Worm (Caenorhabditis elegans) whole organism, young adult: ENCODE measurements around the gene T26G10.1.
"Not testable (repeated sequence)": the region's sequence is repeated elsewhere in the genome, so short reads cannot be mapped to it uniquely, and the experiment has no call there.

Experiments
- B0336.3 ChIP-seq: fragments of 200-800 bp; sonication (Bioruptor generic); IDR thresholded peaks from 2 replicates; pipeline ENCODE4 v1.3.6; 2022; ENCODE audit warnings: missing genetic modification characterization, missing compliant biosample characterization
- C06A6.2 ChIP-seq: fragments of 200-800 bp; sonication (Bioruptor generic); conservative IDR thresholded peaks from 2 replicates; pipeline ENCODE4 v1.3.6; 2022; ENCODE audit warnings: missing genetic modification characterization, missing compliant biosample characterization
- C17E4.6 ChIP-seq: fragments of 200-800 bp; sonication (Bioruptor generic); IDR thresholded peaks from 2 replicates; pipeline ENCODE4 v1.3.6; 2022; ENCODE audit warnings: missing genetic modification reagents, missing genetic modification characterization, missing compliant biosample characterization
- D2030.7 ChIP-seq: fragments of 200-800 bp; sonication (Bioruptor generic); IDR thresholded peaks from 2 replicates; pipeline ENCODE4 v1.3.6; 2022; ENCODE audit warnings: missing genetic modification reagents, missing genetic modification characterization, missing compliant biosample characterization
- F52B5.7 ChIP-seq: sonication (generic microtip); optimal IDR thresholded peaks from 2 replicates; lab custom pipeline; 2016; ENCODE audit warnings: mild to moderate bottlenecking, missing genetic modification characterization, missing compliant biosample characterization
- F57A8.1 ChIP-seq: fragments of 200-800 bp; sonication (Bioruptor generic); optimal IDR thresholded peaks from 2 replicates; lab custom pipeline; 2018; ENCODE audit warnings: mild to moderate bottlenecking, missing genetic modification characterization, moderate library complexity, missing compliant biosample characterization
- K11D2.4 ChIP-seq: fragments of 200-800 bp; sonication (Bioruptor generic); IDR thresholded peaks from 2 replicates; pipeline ENCODE4 v1.3.6; 2022; ENCODE audit warnings: missing genetic modification reagents, missing genetic modification characterization, missing compliant biosample characterization
- K12H6.12 ChIP-seq: fragments of 200-800 bp; sonication (Bioruptor generic); optimal IDR thresholded peaks from 2 replicates; lab custom pipeline; 2018; ENCODE audit warnings: mild to moderate bottlenecking, missing genetic modification characterization, missing compliant biosample characterization
- Y79H2A.3 ChIP-seq: fragments of 200-800 bp; sonication (Bioruptor generic); conservative IDR thresholded peaks from 2 replicates; pipeline ENCODE4 v1.3.6; 2022; ENCODE audit warnings: missing genetic modification reagents, missing genetic modification characterization, missing compliant biosample characterization
- Y95B8A.8 ChIP-seq: fragments of 200-800 bp; sonication (Bioruptor generic); IDR thresholded peaks from 2 replicates; pipeline ENCODE4 v1.3.6; 2022; ENCODE audit warnings: missing genetic modification reagents, missing genetic modification characterization, missing compliant biosample characterization
- ZK185.1 ChIP-seq: sonication (generic microtip); optimal IDR thresholded peaks from 2 replicates; lab custom pipeline; 2016; ENCODE audit warnings: mild to moderate bottlenecking, missing genetic modification characterization, missing compliant biosample characterization; ENCODE audit not compliant: poor library complexity, severe bottlenecking
- cebp-2 ChIP-seq: fragments of 200-800 bp; sonication (Bioruptor generic); IDR thresholded peaks from 2 replicates; pipeline ENCODE4 v1.3.6; 2022; ENCODE audit warnings: missing genetic modification characterization, missing compliant biosample characterization
- ceh-40 ChIP-seq: fragments of 200-800 bp; sonication (Bioruptor generic); IDR thresholded peaks from 2 replicates; pipeline ENCODE4 v1.3.6; 2022; ENCODE audit warnings: missing genetic modification characterization, missing compliant biosample characterization
- dpff-1 ChIP-seq: sonication (generic microtip); optimal IDR thresholded peaks from 2 replicates; lab custom pipeline; 2017; ENCODE audit warnings: mild to moderate bottlenecking, missing genetic modification characterization, missing compliant biosample characterization
- efl-1 ChIP-seq: fragments of 150-350 bp; optimal IDR thresholded peaks from 2 replicates; lab custom pipeline; 2014; ENCODE audit warnings: missing biosample characterization, missing genetic modification reagents, missing genetic modification characterization
- egl-18 ChIP-seq: fragments of 200-800 bp; sonication (Bioruptor generic); IDR thresholded peaks from 2 replicates; pipeline ENCODE4 v1.3.6; 2022; ENCODE audit warnings: missing genetic modification reagents, missing genetic modification characterization, missing compliant biosample characterization
- hlh-12 ChIP-seq: sonication (generic microtip); optimal IDR thresholded peaks from 2 replicates; lab custom pipeline; 2016; ENCODE audit warnings: missing genetic modification characterization, missing compliant biosample characterization
- hmg-1.2 ChIP-seq: fragments of 200-800 bp; sonication (Bioruptor generic); IDR thresholded peaks from 2 replicates; pipeline ENCODE4 v1.3.6; 2022; ENCODE audit warnings: missing genetic modification reagents, missing genetic modification characterization, missing compliant biosample characterization
- hrde-1 ChIP-seq: sonication (generic microtip); optimal IDR thresholded peaks from 2 replicates; lab custom pipeline; 2016; ENCODE audit warnings: missing genetic modification characterization, mild to moderate bottlenecking, missing compliant biosample characterization, moderate library complexity, missing genotype, missing genetic modification reagents, borderline replicate concordance
- lin-54 ChIP-seq: fragments of 200-800 bp; sonication (Bioruptor generic); optimal IDR thresholded peaks from 2 replicates; lab custom pipeline; 2018; ENCODE audit warnings: mild to moderate bottlenecking, missing genetic modification characterization, missing compliant biosample characterization
- lsy-27 ChIP-seq: sonication (generic microtip); optimal IDR thresholded peaks from 2 replicates; lab custom pipeline; 2017; ENCODE audit warnings: missing genetic modification characterization, mild to moderate bottlenecking, missing compliant biosample characterization, antibody characterized with exemption, missing genotype, borderline replicate concordance; ENCODE audit not compliant: insufficient read depth
- madf-8 ChIP-seq: fragments of 200-800 bp; sonication (Bioruptor generic); conservative IDR thresholded peaks from 2 replicates; pipeline ENCODE4 v1.3.6; 2022; ENCODE audit warnings: missing genetic modification reagents, missing genetic modification characterization, missing compliant biosample characterization
- mcd-1 ChIP-seq: fragments of 200-800 bp; sonication (Bioruptor generic); IDR thresholded peaks from 2 replicates; pipeline ENCODE4 v1.3.6; 2022; ENCODE audit warnings: missing genetic modification reagents, missing genetic modification characterization, missing compliant biosample characterization
- mes-4 ChIP-seq: sonication (generic microtip); optimal IDR thresholded peaks from 2 replicates; lab custom pipeline; 2016; ENCODE audit warnings: missing genotype, missing genetic modification characterization, missing compliant biosample characterization
- nfyb-1 ChIP-seq: fragments of 200-800 bp; sonication (Bioruptor generic); IDR thresholded peaks from 2 replicates; pipeline ENCODE4 v1.3.6; 2022; ENCODE audit warnings: missing genetic modification reagents, missing genetic modification characterization, missing compliant biosample characterization
- nhr-120 ChIP-seq: fragments of 200-800 bp; sonication (Bioruptor generic); IDR thresholded peaks from 2 replicates; pipeline ENCODE4 v1.3.6; 2022; ENCODE audit warnings: missing genetic modification characterization, missing compliant biosample characterization
- nhr-90 ChIP-seq: sonication (generic microtip); optimal IDR thresholded peaks from 2 replicates; lab custom pipeline; 2016; ENCODE audit warnings: missing genotype, mild to moderate bottlenecking, missing genetic modification characterization, missing compliant biosample characterization
- pbrm-1 ChIP-seq: fragments of 200-800 bp; sonication (Bioruptor generic); IDR thresholded peaks from 2 replicates; pipeline ENCODE4 v1.3.6; 2022; ENCODE audit warnings: missing genetic modification reagents, missing genetic modification characterization, missing compliant biosample characterization
- rec-8 ChIP-seq, 2 experiments: sonication (generic microtip); optimal IDR thresholded peaks; 2 replicates each; lab custom pipeline; 2016; ENCODE audit warnings: mild to moderate bottlenecking in 2 of 2, missing genetic modification characterization in 2 of 2, missing genetic modification reagents in 2 of 2, missing genotype in 2 of 2, missing biosample characterization in 1 of 2, missing compliant biosample characterization in 1 of 2, moderate library complexity in 1 of 2
- rpc-1 ChIP-seq, 2 experiments: fragments of 150-350 bp in 1 of 2; sonication (generic microtip) in 1 of 2; optimal IDR thresholded peaks; 2 replicates each; lab custom pipeline; 2014 to 2018; ENCODE audit warnings: missing biosample characterization in 1 of 2, missing genetic modification characterization in 1 of 2, missing genetic modification reagents in 1 of 2, missing genotype in 1 of 2
- snpc-1.1 ChIP-seq: sonication (generic microtip); optimal IDR thresholded peaks from 2 replicates; lab custom pipeline; 2017; ENCODE audit warnings: missing genetic modification characterization, mild to moderate bottlenecking, missing compliant biosample characterization, antibody characterized with exemption, moderate library complexity, missing genotype, missing genetic modification reagents; ENCODE audit not compliant: insufficient read depth
- snpc-4 ChIP-seq, 5 experiments: fragments of 150-350 bp in 1 of 5; sonication (generic microtip) in 4 of 5; optimal IDR thresholded peaks; 2 replicates each; lab custom pipeline; 2014 to 2018; ENCODE audit warnings: missing genetic modification characterization in 5 of 5, missing biosample characterization in 3 of 5, antibody characterized with exemption in 2 of 5, mild to moderate bottlenecking in 2 of 5, missing compliant biosample characterization in 2 of 5, missing genotype in 2 of 5, moderate library complexity in 2 of 5, missing genetic modification reagents in 1 of 5
- tbp1 ChIP-seq: fragments of 200-800 bp; sonication (Bioruptor generic); optimal IDR thresholded peaks from 2 replicates; lab custom pipeline; 2018; ENCODE audit warnings: mild to moderate bottlenecking, missing genetic modification characterization, missing compliant biosample characterization
- tbx-9 ChIP-seq: sonication (generic microtip); optimal IDR thresholded peaks from 2 replicates; lab custom pipeline; 2016; ENCODE audit warnings: borderline replicate concordance, missing genetic modification characterization, inconsistent platforms, missing compliant biosample characterization
- zfh-2 ChIP-seq: fragments of 200-800 bp; sonication (Bioruptor generic); conservative IDR thresholded peaks from 2 replicates; pipeline ENCODE4 v1.3.6; 2022; ENCODE audit warnings: missing genetic modification reagents, missing genetic modification characterization, missing compliant biosample characterization
- ztf-18 ChIP-seq: sonication (generic microtip); optimal IDR thresholded peaks from 2 replicates; lab custom pipeline; 2016; ENCODE audit warnings: missing genotype, mild to moderate bottlenecking, missing genetic modification characterization, missing compliant biosample characterization
- ztf-26 ChIP-seq: sonication (generic microtip); optimal IDR thresholded peaks from 2 replicates; lab custom pipeline; 2017; ENCODE audit warnings: missing genetic modification characterization, missing compliant biosample characterization

T26G10.1 gene

ce11 chrIII:9449351-9449750 lies 42.9 kb upstream of the T26G10.1 start:
- TF ChIP-seq snpc-1.1 (tag; lab: Kevin White, UChicago): peak; percentile 76
- TF ChIP-seq rpc-1 (optimal IDR thresholded peaks at IDR 0.05; lab: Kevin White, UChicago): peak; percentile 32
- peak; percentile 64 for TF ChIP-seq rpc-1 (tag; optimal IDR thresholded peaks at IDR 0.05; lab: Kevin White, UChicago)
- not testable (repeated sequence) for TF ChIP-seq snpc-4 (GFP tag; optimal IDR thresholded peaks at IDR 0.05; lab: Kevin White, UChicago)
- peak in 2 of 4 experiments; percentile 81 to 86 for TF ChIP-seq snpc-4 (tag; optimal IDR thresholded peaks at IDR 0.05; lab: Kevin White, UChicago)
- TF ChIP-seq tbp1 (GFP tag; lab: Kevin White, UChicago): peak; percentile 53

ce11 chrIII:9447634-9448033 lies 41.2 kb upstream of the T26G10.1 start:
- TF ChIP-seq rpc-1 (optimal IDR thresholded peaks at IDR 0.05; lab: Kevin White, UChicago): peak; percentile 23
- TF ChIP-seq rpc-1 (tag; optimal IDR thresholded peaks at IDR 0.05; lab: Kevin White, UChicago): peak; percentile 61
- TF ChIP-seq snpc-4 (GFP tag; optimal IDR thresholded peaks at IDR 0.05; lab: Kevin White, UChicago): not testable (repeated sequence)
- peak in 2 of 4 experiments; percentile 82 to 88 for TF ChIP-seq snpc-4 (tag; optimal IDR thresholded peaks at IDR 0.05; lab: Kevin White, UChicago)
- peak; percentile 33 for TF ChIP-seq tbp1 (GFP tag; lab: Kevin White, UChicago)

DNA sequence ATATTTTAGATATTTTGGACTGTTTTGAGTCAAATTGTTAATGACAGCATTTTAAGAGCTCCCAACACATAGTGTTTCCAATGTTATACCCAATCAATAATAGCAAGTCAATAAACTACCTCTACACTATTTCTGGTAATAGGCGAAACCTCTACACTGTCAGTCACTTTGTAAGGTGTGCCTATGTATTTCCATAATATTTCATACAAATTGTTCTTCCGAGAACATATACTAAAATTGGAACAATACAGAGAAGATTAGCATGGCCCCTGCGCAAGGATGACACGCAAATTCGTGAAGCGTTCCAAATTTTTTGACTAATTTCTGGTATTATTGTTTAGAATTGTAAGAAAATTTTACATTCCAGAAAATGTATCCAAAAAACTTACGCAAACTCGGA lies 39.3 kb upstream of the T26G10.1 start:
- not testable (repeated sequence) for TF ChIP-seq rpc-1 (optimal IDR thresholded peaks at IDR 0.05; lab: Kevin White, UChicago); snpc-4 (GFP tag; optimal IDR thresholded peaks at IDR 0.05; lab: Kevin White, UChicago)
- TF ChIP-seq rpc-1 (tag; optimal IDR thresholded peaks at IDR 0.05; lab: Kevin White, UChicago) (peak; percentile 50), snpc-4 (tag; optimal IDR thresholded peaks at IDR 0.05; lab: Kevin White, UChicago) (peak in 2 of 4 experiments; percentile 32 to 70), tbp1 (GFP tag; lab: Kevin White, UChicago) (peak; percentile 26)

- peak; percentile 79 for TF ChIP-seq pbrm-1 (GFP tag; lab: Robert Waterston, UW)
- TF ChIP-seq F57A8.1 (GFP tag; lab: Kevin White, UChicago): no peak
- TF ChIP-seq hmg-1.2 (GFP tag; lab: Robert Waterston, UW): peak; percentile 57
- TF ChIP-seq C17E4.6 (GFP tag; lab: Robert Waterston, UW): 0 out of 2 replicates have a peak, but pooled peaks have one; percentile 10
- no peak for TF ChIP-seq F52B5.7 (tag; lab: Kevin White, UChicago)
- no peak for TF ChIP-seq egl-18
- no peak for TF ChIP-seq ztf-26
- TF ChIP-seq Y79H2A.3: no peak
- TF ChIP-seq K12H6.12: peak; percentile 40
- TF ChIP-seq mes-4 (tag; lab: Kevin White, UChicago): no peak
- TF ChIP-seq efl-1 (GFP tag; lab: Kevin White, UChicago): peak; percentile 90
- no peak for TF ChIP-seq hrde-1 (tag; lab: Kevin White, UChicago)
- peak; percentile 41 for TF ChIP-seq ZK185.1 (tag; lab: Kevin White, UChicago)
- peak; percentile 46 for TF ChIP-seq ztf-18
- TF ChIP-seq tbx-9 (tag; lab: Kevin White, UChicago): no peak
- no peak for TF ChIP-seq lsy-27 (tag; lab: Kevin White, UChicago)
- no peak for TF ChIP-seq B0336.3 (GFP tag; lab: Robert Waterston, UW)
- TF ChIP-seq snpc-1.1 (tag; lab: Kevin White, UChicago): no peak
- TF ChIP-seq zfh-2 (GFP tag; lab: Robert Waterston, UW): no peak; the same call in 1 of the 2 replicates
- TF ChIP-seq lin-54 (GFP tag; lab: Kevin White, UChicago): peak; percentile 90
- 0 out of 2 replicates have a peak, but pooled peaks have one; percentile 16 for TF ChIP-seq D2030.7
- TF ChIP-seq dpff-1 (tag; lab: Kevin White, UChicago): no peak
- TF ChIP-seq rec-8 (tag; optimal IDR thresholded peaks at IDR 0.05; lab: Kevin White, UChicago): no peak
- no peak for TF ChIP-seq C06A6.2
- no peak for TF ChIP-seq nhr-120 (GFP tag; lab: Robert Waterston, UW)
- TF ChIP-seq mcd-1: peak; percentile 80
- no peak for TF ChIP-seq nhr-90 (tag; lab: Kevin White, UChicago)
- no peak for TF ChIP-seq ceh-40 (GFP tag; lab: Robert Waterston, UW)
- TF ChIP-seq madf-8 (GFP tag; lab: Robert Waterston, UW): peak; percentile 52
- no peak for TF ChIP-seq cebp-2 (GFP tag; lab: Robert Waterston, UW)
- no peak; the same call in 1 of the 2 replicates for TF ChIP-seq K11D2.4 (GFP tag; lab: Robert Waterston, UW)
- peak; percentile 87 for TF ChIP-seq nfyb-1 (GFP tag; lab: Robert Waterston, UW)
- TF ChIP-seq hlh-12 (tag; lab: Kevin White, UChicago): no peak
- TF ChIP-seq Y95B8A.8 (GFP tag; lab: Robert Waterston, UW): no peak
These were observed 37.1 kb upstream of the T26G10.1 start, which contains the start of gene pir-2 for ce11 chrIII:9443417-9444027. TSS of gene pir-2 (minus strand) at chrIII:9443634.
